Worm (Caenorhabditis elegans): ENCODE measurements around the gene scl-20.
A peak's percentile ranks its signal among the peaks of the same experiment; 100 is the strongest.

The scl-20 gene

DNA sequence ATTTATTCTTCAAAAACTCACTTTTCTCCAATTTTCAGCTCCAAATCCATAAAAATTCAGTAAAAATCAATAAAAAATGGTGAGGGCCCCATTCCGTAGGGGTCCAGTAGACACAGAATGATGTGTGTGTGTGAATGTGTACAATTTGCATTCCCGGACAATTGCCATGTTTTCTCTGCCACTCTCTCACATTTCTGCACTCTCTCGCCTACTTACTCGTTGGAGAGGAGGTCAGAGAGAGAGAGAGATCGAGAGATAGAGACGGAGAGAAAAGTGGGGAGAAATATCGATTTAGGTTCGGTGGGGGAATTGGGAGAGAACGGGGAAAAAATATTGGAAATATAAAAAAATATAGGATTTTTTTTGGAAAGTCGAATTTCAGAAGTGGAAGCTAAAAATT is 10.7 kb downstream of the scl-20 start (continued):
- TF ChIP-seq ceh-40 (GFP tag; IDR thresholded peaks at IDR 0.05) (no peak), F33H1.4 (GFP tag; IDR thresholded peaks at IDR 0.05) (no peak), Y53G8AR.9 (GFP tag; conservative IDR thresholded peaks at IDR 0.05) (no peak), efl-1 (GFP tag; optimal IDR thresholded peaks at IDR 0.05) (no peak), snpc-3.4 (tag; optimal IDR thresholded peaks at IDR 0.05) (peak; percentile 51), lin-35 (GFP tag; optimal IDR thresholded peaks at IDR 0.05) (peak in 1 of 3 experiments; percentile 74), zfh-2 (GFP tag; conservative IDR thresholded peaks at IDR 0.05) (peak; percentile 71), attf-6 (GFP tag; IDR thresholded peaks at IDR 0.05) (no peak), gei-17 (GFP tag; optimal IDR thresholded peaks at IDR 0.05) (no peak), snpc-4 (GFP tag; optimal IDR thresholded peaks at IDR 0.05) (no peak), snpc-4 (tag; optimal IDR thresholded peaks at IDR 0.05) (peak in 3 of 4 experiments; percentile 46 to 74 (median 55)), atf-7 (tag; optimal IDR thresholded peaks at IDR 0.05) (no peak), F23B12.7 (tag; optimal IDR thresholded peaks at IDR 0.05; ENCODE audit: insufficient read depth) (peak; percentile 49), lin-54 (GFP tag; optimal IDR thresholded peaks at IDR 0.05) (peak; percentile 49), attf-5 (GFP tag; optimal IDR thresholded peaks at IDR 0.05) (no peak), somi-1 (GFP tag; optimal IDR thresholded peaks at IDR 0.05) (no peak), zim-3 (tag; optimal IDR thresholded peaks at IDR 0.05) (no peak)

DNA sequence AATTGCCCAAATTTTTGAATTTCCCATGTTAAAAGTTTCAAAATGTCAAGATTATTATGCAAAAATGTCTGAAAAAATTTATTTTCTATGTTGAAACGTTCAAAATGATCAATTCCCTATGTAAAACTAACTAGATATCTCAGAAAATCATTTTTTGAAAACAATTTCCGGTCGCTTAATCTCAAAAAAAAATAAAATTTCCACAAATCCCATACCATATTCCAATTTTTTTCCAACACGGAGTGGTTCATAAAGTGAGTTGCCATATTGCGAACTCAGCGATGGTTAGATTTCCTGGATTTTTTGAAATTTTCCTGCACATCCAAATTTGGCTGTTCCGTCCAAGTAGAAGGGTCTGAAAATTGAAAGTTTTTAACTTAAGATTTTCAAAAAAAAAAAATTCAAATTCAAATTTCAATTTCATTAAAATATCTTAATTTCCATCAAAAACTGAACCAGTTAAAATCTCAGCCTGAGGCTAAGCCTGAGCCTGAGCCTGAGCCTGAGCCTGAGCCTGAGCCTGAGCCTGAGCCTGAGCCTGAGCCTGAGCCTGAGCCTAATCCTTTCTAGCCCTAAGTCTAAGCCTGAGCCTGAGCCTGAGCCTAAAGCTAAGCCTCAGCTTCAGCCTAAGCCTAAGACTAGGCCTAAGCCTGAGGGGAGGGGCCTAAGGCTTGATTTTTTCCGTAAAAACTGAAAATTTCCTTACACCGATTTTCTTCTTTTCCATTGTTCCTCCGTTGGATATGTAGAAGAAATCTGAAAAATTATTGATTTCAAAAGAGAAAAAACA is 11.6 kb downstream of the scl-20 start:
- TF ChIP-seq aptf-3 (GFP tag; IDR thresholded peaks at IDR 0.05) (no peak), F23B12.7 (tag; optimal IDR thresholded peaks at IDR 0.05; ENCODE audit: insufficient read depth) (no peak), madf-6 (GFP tag; IDR thresholded peaks at IDR 0.05) (no peak), C06A6.2 (GFP tag; conservative IDR thresholded peaks at IDR 0.05) (no peak), somi-1 (GFP tag; optimal IDR thresholded peaks at IDR 0.05) (no peak), ccch-3 (GFP tag; optimal IDR thresholded peaks at IDR 0.05) (no peak), ztf-26 (tag; optimal IDR thresholded peaks at IDR 0.05) (no peak)

DNA sequence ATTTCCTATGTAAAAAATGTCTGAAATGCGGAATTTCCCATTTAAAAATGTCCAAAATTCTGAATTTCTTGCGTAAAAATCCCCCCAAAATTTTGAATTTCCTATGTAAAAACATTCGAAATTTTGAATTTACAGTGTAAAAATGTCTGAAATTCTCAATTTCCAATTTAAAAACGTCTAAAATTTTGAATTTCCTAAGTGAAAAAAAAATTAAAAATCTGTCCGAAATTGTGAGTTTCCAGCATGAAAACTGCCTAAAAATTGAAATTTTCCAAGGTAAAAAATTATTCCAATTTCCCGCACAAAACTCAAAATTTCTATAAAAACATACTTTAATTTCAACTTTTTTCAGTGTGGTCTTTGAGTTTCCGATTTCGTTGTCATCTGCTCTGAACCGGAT is 12.4 kb downstream of the scl-20 start:
- TF ChIP-seq ztf-22 (GFP tag; optimal IDR thresholded peaks at IDR 0.05): no peak
- no peak for TF ChIP-seq atf-7 (tag; optimal IDR thresholded peaks at IDR 0.05)
- no peak for TF ChIP-seq madf-10 (tag; optimal IDR thresholded peaks at IDR 0.05)

DNA sequence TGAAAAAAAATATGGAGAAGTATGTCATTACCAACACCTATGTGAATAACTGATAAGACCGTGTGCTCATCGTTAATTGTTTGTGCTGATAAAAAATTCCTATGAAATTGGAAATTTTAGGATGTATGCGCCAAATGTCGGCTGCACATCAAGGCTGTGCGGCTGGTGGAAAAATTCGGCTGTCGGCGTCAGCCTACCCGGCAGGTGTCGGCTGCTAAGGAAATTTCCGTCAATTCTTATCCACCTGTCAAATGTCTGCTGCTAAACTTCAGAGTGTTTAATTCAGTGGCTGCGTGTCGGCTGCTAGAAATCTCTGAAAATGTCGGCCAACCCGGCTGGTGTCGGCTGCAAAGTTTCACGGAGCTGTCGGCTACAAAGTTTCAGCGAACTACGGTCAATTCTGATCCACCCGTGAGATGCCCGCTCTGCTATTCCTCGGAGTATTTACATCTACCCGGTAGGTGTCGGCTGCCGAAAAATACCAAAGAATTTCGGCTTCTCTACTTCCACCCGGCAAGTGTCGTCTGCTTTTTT is 14.3 kb downstream of the scl-20 start, which contains the start of gene Y17D7C.2:
TSS of gene Y17D7C.2 (minus strand) at position 32 of the 534 bp plus-strand sequence.
- TF ChIP-seq hlh-26 (GFP tag; conservative IDR thresholded peaks at IDR 0.05) (0 out of 2 replicates have a peak, but pooled peaks have one; percentile 59), snpc-4 (GFP tag; optimal IDR thresholded peaks at IDR 0.05) (no peak), snpc-4 (tag; optimal IDR thresholded peaks at IDR 0.05) (peak; percentile 32 to 66 (median 60)), sdz-38 (tag; optimal IDR thresholded peaks at IDR 0.05) (peak; percentile 34), T07F8.4 (tag; optimal IDR thresholded peaks at IDR 0.05) (no peak), F55B11.4 (tag; optimal IDR thresholded peaks at IDR 0.05; ENCODE audit: borderline replicate concordance, insufficient read depth) (peak; percentile 38)

DNA sequence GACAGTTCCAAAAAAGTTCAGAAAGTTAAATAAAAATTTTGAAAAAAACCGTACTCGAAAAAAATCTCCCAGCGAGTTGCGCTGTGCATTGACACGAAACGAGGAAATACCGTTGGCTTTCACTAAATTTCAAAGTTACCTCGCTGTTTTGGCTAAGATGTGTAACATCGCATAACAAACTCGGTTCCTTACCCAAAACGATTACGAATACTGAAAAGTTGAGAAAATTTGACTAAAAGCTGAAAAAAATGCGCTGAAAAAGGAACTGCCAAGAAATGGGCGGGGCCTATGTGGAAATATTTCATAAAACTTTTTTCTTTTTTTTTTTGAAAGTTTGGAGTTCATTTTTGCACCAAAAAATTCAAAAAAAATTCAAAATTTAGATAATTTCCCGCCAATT is 14.9 kb downstream of the scl-20 start:
- TF ChIP-seq let-607 (tag; optimal IDR thresholded peaks at IDR 0.05) (no peak), madf-3 (GFP tag; IDR thresholded peaks at IDR 0.05) (no peak), sdz-38 (tag; optimal IDR thresholded peaks at IDR 0.05) (peak; percentile 6)
